Fruit fly (Drosophila melanogaster) whole organism, embryonic: Measurements from ENCODE around the gene CG4313.
A peak's percentile ranks its signal among the peaks of the same experiment; 100 is the strongest.

Experiments used
- BEAF-32 ChIP-seq: fragments of 200-800 bp; sonication (Bioruptor generic); optimal IDR thresholded peaks from 3 replicates; lab custom pipeline; 2017; ENCODE audit warnings: missing biosample characterization, missing genetic modification characterization, mild to moderate bottlenecking, moderate library complexity, missing genetic modification reagents
- Bteb2 ChIP-seq: fragments of 200-800 bp; sonication (Bioruptor generic); optimal IDR thresholded peaks from 2 replicates; lab custom pipeline; 2016; ENCODE audit warnings: missing biosample characterization, missing genetic modification characterization
- CG10366 ChIP-seq: fragments of 200-800 bp; sonication (Bioruptor generic); IDR thresholded peaks from 2 replicates; pipeline ENCODE4 v1.3.6; 2022; ENCODE audit warnings: missing biosample characterization, missing genetic modification characterization
- CG12744 ChIP-seq: fragments of 200-800 bp; sonication (Bioruptor generic); optimal IDR thresholded peaks from 2 replicates; lab custom pipeline; 2016; ENCODE audit warnings: missing biosample characterization, missing genetic modification characterization
- CG13624 ChIP-seq: fragments of 200-800 bp; sonication (Bioruptor generic); optimal IDR thresholded peaks from 2 replicates; lab custom pipeline; 2016; ENCODE audit warnings: missing biosample characterization, missing genetic modification characterization
- CG14014 ChIP-seq: fragments of 200-800 bp; sonication (Bioruptor generic); IDR thresholded peaks from 2 replicates; pipeline ENCODE4 v1.3.6; 2022; ENCODE audit warnings: missing biosample characterization, missing genetic modification characterization
- CG14860 ChIP-seq: fragments of 200-800 bp; sonication (Bioruptor generic); IDR thresholded peaks from 3 replicates; pipeline ENCODE4 v1.3.6; 2022; ENCODE audit warnings: missing biosample characterization, missing genetic modification characterization; ENCODE audit not compliant: partially characterized antibody
- CG15514 ChIP-seq: fragments of 200-800 bp; sonication (Bioruptor generic); optimal IDR thresholded peaks from 3 replicates; lab custom pipeline; 2017; ENCODE audit warnings: missing biosample characterization, missing genetic modification characterization, mild to moderate bottlenecking, moderate library complexity, missing genetic modification reagents
- CG17361 ChIP-seq: fragments of 200-800 bp; sonication (Bioruptor generic); IDR thresholded peaks from 3 replicates; pipeline ENCODE4 v1.3.6; 2022; ENCODE audit warnings: missing biosample characterization, missing genetic modification characterization
- CG18262 ChIP-seq: fragments of 200-800 bp; optimal IDR thresholded peaks from 3 replicates; lab custom pipeline; 2019; ENCODE audit warnings: missing biosample characterization, mild to moderate bottlenecking, missing genetic modification characterization, moderate library complexity
- CG2199 ChIP-seq: fragments of 200-800 bp; sonication (Bioruptor generic); IDR thresholded peaks from 3 replicates; pipeline ENCODE4 v1.3.6; 2022; ENCODE audit warnings: missing biosample characterization, missing genetic modification characterization
- CG3726 ChIP-seq: fragments of 200-800 bp; sonication (Bioruptor generic); IDR thresholded peaks from 3 replicates; pipeline ENCODE4, ENCODE4 v1.3.6; 2022; ENCODE audit warnings: missing biosample characterization, missing genetic modification characterization
- CG4282 ChIP-seq: fragments of 200-800 bp; sonication (Bioruptor generic); optimal IDR thresholded peaks from 2 replicates; lab custom pipeline; 2016; ENCODE audit warnings: missing biosample characterization, missing genetic modification characterization
- CG4820 ChIP-seq: fragments of 200-800 bp; sonication (Bioruptor generic); optimal IDR thresholded peaks from 3 replicates; lab custom pipeline; 2016; ENCODE audit warnings: missing biosample characterization, missing genetic modification characterization
- CG4854 ChIP-seq: fragments of 200-800 bp; sonication (Bioruptor generic); optimal IDR thresholded peaks from 2 replicates; lab custom pipeline; 2016; ENCODE audit warnings: missing biosample characterization, missing genetic modification characterization, inconsistent platforms
- CG6272 ChIP-seq: fragments of 200-800 bp; sonication (Bioruptor generic); IDR thresholded peaks from 2 replicates; pipeline ENCODE4 v1.3.6; 2022; ENCODE audit warnings: missing biosample characterization, missing genetic modification characterization
- CG6689 ChIP-seq: fragments of 200-800 bp; sonication (Bioruptor generic); IDR thresholded peaks from 2 replicates; pipeline ENCODE4 v1.3.6; 2022; ENCODE audit warnings: missing biosample characterization, missing genetic modification characterization
- CG7839 ChIP-seq: fragments of 200-800 bp; sonication (Bioruptor generic); optimal IDR thresholded peaks from 3 replicates; lab custom pipeline; 2018; ENCODE audit warnings: missing biosample characterization, mild to moderate bottlenecking, missing genetic modification characterization, moderate library complexity
- CG7928 ChIP-seq: fragments of 200-800 bp; sonication (Bioruptor generic); optimal IDR thresholded peaks from 2 replicates; lab custom pipeline; 2017; ENCODE audit warnings: missing biosample characterization, mild to moderate bottlenecking, missing genetic modification characterization
- Camta ChIP-seq: fragments of 200-800 bp; sonication (Bioruptor generic); optimal IDR thresholded peaks from 2 replicates; lab custom pipeline; 2016; ENCODE audit warnings: missing biosample characterization, missing genetic modification characterization
- Doc2 ChIP-seq: fragments of 200-800 bp; sonication (Bioruptor generic); IDR thresholded peaks from 2 replicates; pipeline ENCODE4 v1.3.6; 2022; ENCODE audit warnings: missing biosample characterization, missing genetic modification characterization
- E2f2 ChIP-seq: fragments of 200-800 bp; sonication (Bioruptor generic); IDR thresholded peaks from 2 replicates; pipeline ENCODE4 v1.3.6; 2022; ENCODE audit warnings: missing biosample characterization, missing genetic modification characterization
- Fer3 ChIP-seq: fragments of 200-800 bp; sonication (Bioruptor generic); optimal IDR thresholded peaks from 2 replicates; lab custom pipeline; 2018; ENCODE audit warnings: missing biosample characterization, mild to moderate bottlenecking, missing genetic modification characterization, moderate library complexity
- HLH3B ChIP-seq: fragments of 200-800 bp; sonication (Bioruptor generic); IDR thresholded peaks from 2 replicates; pipeline ENCODE4 v1.3.6; 2022; ENCODE audit warnings: missing biosample characterization, missing genetic modification characterization
- HLHmδ ChIP-seq: fragments of 200-800 bp; sonication (Bioruptor generic); optimal IDR thresholded peaks from 2 replicates; lab custom pipeline; 2018; ENCODE audit warnings: missing biosample characterization, mild to moderate bottlenecking, missing genetic modification characterization, moderate library complexity
- Hr78 ChIP-seq, 2 experiments: fragments of 200-800 bp in 1 of 2; fragments of >200 bp in 1 of 2; sonication (Bioruptor generic) in 1 of 2; optimal IDR thresholded peaks; 2 replicates each; lab custom pipeline; 2017 to 2019; ENCODE audit warnings: missing biosample characterization in 2 of 2, missing genetic modification characterization in 2 of 2, mild to moderate bottlenecking in 1 of 2, moderate library complexity in 1 of 2
- Hsf ChIP-seq: fragments of 200-800 bp; sonication (Bioruptor generic); optimal IDR thresholded peaks from 3 replicates; lab custom pipeline; 2016; ENCODE audit warnings: missing biosample characterization, missing genetic modification characterization
- Mrtf ChIP-seq: fragments of 200-800 bp; sonication (Bioruptor generic); IDR thresholded peaks from 3 replicates; pipeline ENCODE4 v1.3.6; 2022; ENCODE audit warnings: missing biosample characterization, missing genetic modification characterization
- Nf-YB ChIP-seq: fragments of 200-800 bp; sonication (Bioruptor generic); optimal IDR thresholded peaks from 3 replicates; lab custom pipeline; 2019; ENCODE audit warnings: missing biosample characterization, mild to moderate bottlenecking, missing genetic modification characterization, moderate library complexity
- Rfx ChIP-seq: fragments of 200-800 bp; sonication (Bioruptor generic); IDR thresholded peaks from 2 replicates; pipeline ENCODE4 v1.3.6; 2022; ENCODE audit warnings: missing biosample characterization, missing genetic modification characterization
- Sox102F ChIP-seq: fragments of 200-800 bp; sonication (Bioruptor generic); optimal IDR thresholded peaks from 2 replicates; lab custom pipeline; 2018; ENCODE audit warnings: missing biosample characterization, mild to moderate bottlenecking, missing genetic modification characterization, moderate library complexity
- Trl ChIP-seq, 3 experiments: fragments of >200 bp in 2 of 3; fragments of 200-800 bp in 1 of 3; sonication (Bioruptor generic) in 1 of 3; optimal IDR thresholded peaks; 2 replicates in 1 of 3; 3 replicates in 2 of 3; lab custom pipeline; 2016 to 2017; ENCODE audit warnings: missing biosample characterization in 1 of 3, missing genetic modification characterization in 1 of 3
- YL-1 ChIP-seq: fragments of 200-800 bp; sonication (Bioruptor generic); optimal IDR thresholded peaks from 3 replicates; lab custom pipeline; 2017; ENCODE audit warnings: missing biosample characterization, mild to moderate bottlenecking, missing genetic modification characterization
- al ChIP-seq: fragments of 200-800 bp; sonication (Bioruptor generic); IDR thresholded peaks from 2 replicates; pipeline ENCODE4 v1.3.6; 2022; ENCODE audit warnings: missing biosample characterization, missing genetic modification characterization
- ara ChIP-seq: fragments of 200-800 bp; sonication (Bioruptor generic); IDR thresholded peaks from 2 replicates; pipeline ENCODE4 v1.3.6; 2022; ENCODE audit warnings: missing biosample characterization, missing genetic modification characterization
- caup ChIP-seq: fragments of 200-800 bp; sonication (Bioruptor generic); optimal IDR thresholded peaks from 3 replicates; lab custom pipeline; 2017; ENCODE audit warnings: missing biosample characterization, mild to moderate bottlenecking, missing genetic modification characterization, moderate library complexity; ENCODE audit not compliant: severe bottlenecking
- dan ChIP-seq: fragments of 200-800 bp; sonication (Bioruptor generic); IDR thresholded peaks from 2 replicates; pipeline ENCODE4 v1.3.6; 2022; ENCODE audit warnings: missing biosample characterization, missing genetic modification characterization
- danr ChIP-seq: fragments of 200-800 bp; sonication (Bioruptor generic); IDR thresholded peaks from 2 replicates; pipeline ENCODE4 v1.3.6; 2022; ENCODE audit warnings: missing biosample characterization, missing genetic modification characterization
- gro ChIP-seq: fragments of 200-800 bp; sonication (Bioruptor generic); optimal IDR thresholded peaks from 2 replicates; lab custom pipeline; 2016; ENCODE audit warnings: missing biosample characterization, missing genetic modification characterization
- gsb-n ChIP-seq: fragments of 200-800 bp; sonication (Bioruptor generic); optimal IDR thresholded peaks from 3 replicates; lab custom pipeline; 2018; ENCODE audit warnings: missing biosample characterization, mild to moderate bottlenecking, missing genetic modification characterization
- inv ChIP-seq: fragments of 200-800 bp; sonication (Bioruptor generic); IDR thresholded peaks from 2 replicates; pipeline ENCODE4 v1.3.6; 2022; ENCODE audit warnings: missing biosample characterization, missing genetic modification characterization; ENCODE audit not compliant: partially characterized antibody
- lbe ChIP-seq: fragments of 200-800 bp; sonication (Bioruptor generic); optimal IDR thresholded peaks from 2 replicates; lab custom pipeline; 2016; ENCODE audit warnings: missing biosample characterization, mild to moderate bottlenecking, missing genetic modification characterization
- lilli ChIP-seq: fragments of 200-800 bp; sonication (Bioruptor generic); optimal IDR thresholded peaks from 3 replicates; lab custom pipeline; 2016; ENCODE audit warnings: missing biosample characterization, missing genetic modification characterization
- lov ChIP-seq, 2 experiments: fragments of 200-800 bp in 1 of 2; fragments of >200 bp in 1 of 2; sonication (Bioruptor generic) in 1 of 2; IDR thresholded peaks in 1 of 2; optimal IDR thresholded peaks in 1 of 2; 2 replicates in 1 of 2; 3 replicates in 1 of 2; pipeline versions ENCODE4 v1.3.6 to Lab custom; 2017 to 2022; ENCODE audit warnings: missing biosample characterization in 1 of 2, missing genetic modification characterization in 1 of 2
- odd ChIP-seq: fragments of 200-800 bp; sonication (Bioruptor generic); optimal IDR thresholded peaks from 2 replicates; lab custom pipeline; 2017; ENCODE audit warnings: missing biosample characterization, mild to moderate bottlenecking, missing genetic modification characterization
- sima ChIP-seq: fragments of 200-800 bp; sonication (Bioruptor generic); optimal IDR thresholded peaks from 2 replicates; lab custom pipeline; 2016; ENCODE audit warnings: missing biosample characterization, missing genetic modification characterization
- sr ChIP-seq: fragments of 200-800 bp; sonication (Bioruptor generic); IDR thresholded peaks from 3 replicates; pipeline ENCODE4 v1.3.6; 2022; ENCODE audit warnings: missing biosample characterization, missing genetic modification characterization
- usp ChIP-seq: fragments of >200 bp; optimal IDR thresholded peaks from 2 replicates; lab custom pipeline; 2017; ENCODE audit warnings: missing biosample characterization, missing genetic modification characterization
- zfh1 ChIP-seq: fragments of 200-800 bp; sonication (Bioruptor generic); IDR thresholded peaks from 3 replicates; pipeline ENCODE4 v1.3.6; 2022; ENCODE audit warnings: missing biosample characterization, missing genetic modification characterization

The CG4313 gene

DNA sequence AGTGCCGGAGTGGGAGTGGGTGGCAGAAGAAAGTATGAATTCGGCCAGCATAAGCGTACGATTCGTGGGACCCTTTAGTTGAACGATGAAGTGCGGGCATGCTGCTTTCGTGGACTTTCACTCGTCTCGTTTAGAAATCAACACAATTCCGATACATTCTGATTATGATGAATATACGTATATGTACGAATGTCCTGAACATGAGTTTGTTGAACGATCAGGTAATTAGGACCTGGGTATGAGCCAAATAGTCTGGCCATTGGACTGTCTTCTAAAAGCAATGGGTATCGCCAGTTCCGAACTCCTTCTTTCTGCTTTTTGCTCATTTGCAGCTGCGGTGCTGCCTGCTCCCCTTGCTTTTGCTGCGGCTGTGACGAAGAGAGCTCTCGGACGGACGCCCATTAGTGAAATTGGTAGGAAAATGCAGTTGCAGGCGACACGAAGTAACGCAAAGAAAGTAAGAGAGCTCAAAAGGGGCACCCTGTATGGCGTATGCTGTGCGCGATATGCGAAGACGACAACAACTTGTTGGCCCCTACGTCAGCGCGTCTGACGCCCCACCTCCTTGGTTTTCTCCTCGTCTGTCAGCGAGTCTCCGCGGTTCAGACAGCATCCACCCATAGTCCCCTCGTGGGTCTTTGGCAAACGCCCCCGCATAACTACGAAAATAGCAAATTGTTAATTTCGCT, 4.7 kb upstream of the CG4313 start (continued):
- TF ChIP-seq odd (GFP tag; lab: Kevin White, UChicago): no peak
- TF ChIP-seq CG4282 (GFP tag; lab: Kevin White, UChicago): no peak
- TF ChIP-seq CG17361 (GFP tag; lab: Robert Waterston, UW): 0 out of 3 replicates have a peak, but pooled peaks have one; percentile 21
- TF ChIP-seq ara: no peak
- TF ChIP-seq CG10366 (GFP tag; lab: Robert Waterston, UW): peak; percentile 60
- TF ChIP-seq gro (GFP tag; lab: Kevin White, UChicago): no peak
- TF ChIP-seq danr (GFP tag; lab: Robert Waterston, UW): no peak
- TF ChIP-seq CG6689 (GFP tag; lab: Robert Waterston, UW): no peak
- no peak for TF ChIP-seq usp (GFP tag; lab: Kevin White, UChicago)
- TF ChIP-seq lov (optimal IDR thresholded peaks at IDR 0.05; lab: Kevin White, UChicago): no peak
- TF ChIP-seq lov (GFP tag; IDR thresholded peaks at IDR 0.05; lab: Robert Waterston, UW): no peak
- TF ChIP-seq Trl (optimal IDR thresholded peaks at IDR 0.05; lab: Kevin White, UChicago): no peak
- peak; percentile 25 for TF ChIP-seq Trl (GFP tag; optimal IDR thresholded peaks at IDR 0.05; lab: Kevin White, UChicago)
- TF ChIP-seq BEAF-32 (GFP tag; lab: Kevin White, UChicago): no peak
- peak; percentile 25; the same call in 1 of the 2 replicates for TF ChIP-seq Rfx (GFP tag; lab: Robert Waterston, UW)
- no peak for TF ChIP-seq HLH3B (GFP tag; lab: Robert Waterston, UW)
- TF ChIP-seq Hr78 (GFP tag; optimal IDR thresholded peaks at IDR 0.05; lab: Kevin White, UChicago): no peak
- TF ChIP-seq CG12744 (GFP tag; lab: Kevin White, UChicago): no peak
- no peak for TF ChIP-seq gsb-n (tag; lab: Kevin White, UChicago)
- TF ChIP-seq dan (GFP tag; lab: Robert Waterston, UW): no peak
- no peak for TF ChIP-seq Bteb2 (GFP tag; lab: Kevin White, UChicago)
- no peak for TF ChIP-seq CG2199 (GFP tag; lab: Robert Waterston, UW)
- no peak for TF ChIP-seq CG14014 (GFP tag; lab: Robert Waterston, UW)
- no peak for TF ChIP-seq Fer3
- peak; percentile 41 for TF ChIP-seq Sox102F
- no peak; the same call in 2 of the 3 replicates for TF ChIP-seq sr (GFP tag; lab: Robert Waterston, UW)
- no peak for TF ChIP-seq al (GFP tag; lab: Robert Waterston, UW)
- no peak for TF ChIP-seq inv (GFP tag; lab: Robert Waterston, UW)
- no peak for TF ChIP-seq CG6272
- TF ChIP-seq CG15514 (GFP tag; lab: Kevin White, UChicago): no peak
- TF ChIP-seq HLHmδ: no peak
- TF ChIP-seq zfh1 (GFP tag; lab: Robert Waterston, UW): 0 out of 3 replicates have a peak, but pooled peaks have one; percentile 15
- no peak for TF ChIP-seq CG7928 (GFP tag; lab: Kevin White, UChicago)
- TF ChIP-seq CG7839 (tag; lab: Kevin White, UChicago): peak; percentile 18
- TF ChIP-seq caup (GFP tag; lab: Kevin White, UChicago): no peak
- TF ChIP-seq Hsf (GFP tag; lab: Kevin White, UChicago): peak; percentile 26
- TF ChIP-seq sima (GFP tag; lab: Kevin White, UChicago): no peak
- TF ChIP-seq Nf-YB: no peak
- no peak for TF ChIP-seq E2f2 (GFP tag; lab: Robert Waterston, UW)
- TF ChIP-seq Mrtf: no peak
- TF ChIP-seq lilli (GFP tag; lab: Kevin White, UChicago): peak; percentile 28
- TF ChIP-seq Doc2: no peak
- no peak for TF ChIP-seq CG4854 (GFP tag; lab: Kevin White, UChicago)
- TF ChIP-seq lbe (GFP tag; lab: Kevin White, UChicago): no peak
- TF ChIP-seq CG4820: no peak
- TF ChIP-seq CG18262 (tag; lab: Kevin White, UChicago): peak; percentile 28
- no peak for TF ChIP-seq CG14860 (GFP tag; lab: Robert Waterston, UW)
- TF ChIP-seq CG13624 (GFP tag; lab: Kevin White, UChicago): no peak
- no peak for TF ChIP-seq CG3726 (GFP tag; lab: Robert Waterston, UW)
- TF ChIP-seq Camta: peak; percentile 31
- no peak for TF ChIP-seq YL-1 (GFP tag; lab: Kevin White, UChicago)
